Worm (Caenorhabditis elegans) whole organism, L1 larva: Measurements from ENCODE around the gene dars-2.

ENCODE experiments used
- F16B12.6 ChIP-seq: fragments of 150-350 bp; optimal IDR thresholded peaks from 2 replicates; lab custom pipeline; 2014; ENCODE audit warnings: missing biosample characterization, missing genetic modification characterization
- Y116A8C.19 ChIP-seq: sonication (generic microtip); optimal IDR thresholded peaks from 2 replicates; lab custom pipeline; 2016; ENCODE audit warnings: missing compliant biosample characterization, missing genetic modification characterization, borderline replicate concordance
- aly-2 ChIP-seq: fragments of 150-350 bp; optimal IDR thresholded peaks from 2 replicates; lab custom pipeline; 2014; ENCODE audit warnings: missing biosample characterization, missing genetic modification characterization
- ceh-88 ChIP-seq: fragments of 200-800 bp; sonication (Bioruptor generic); IDR thresholded peaks from 2 replicates; pipeline ENCODE4 v1.3.6; 2022; ENCODE audit warnings: missing genetic modification characterization, missing compliant biosample characterization
- ces-1 ChIP-seq: fragments of 150-350 bp; optimal IDR thresholded peaks from 2 replicates; lab custom pipeline; 2014; ENCODE audit warnings: missing biosample characterization, missing genetic modification reagents, missing genetic modification characterization
- efl-1 ChIP-seq, 4 experiments: fragments of 150-350 bp; optimal IDR thresholded peaks in 3 of 4; peaks in 1 of 4; 1 replicate in 1 of 4; 2 replicates in 3 of 4; lab custom pipeline; 2014; ENCODE audit warnings: missing biosample characterization in 2 of 4, missing genetic modification characterization in 2 of 4, missing genetic modification reagents in 2 of 4
- efl-3 ChIP-seq: fragments of 200-800 bp; sonication (Bioruptor generic); optimal IDR thresholded peaks from 2 replicates; lab custom pipeline; 2018; ENCODE audit warnings: mild to moderate bottlenecking, missing genetic modification characterization, missing compliant biosample characterization
- egl-27 ChIP-seq, 2 experiments: fragments of 150-350 bp in 1 of 2; sonication (generic microtip); optimal IDR thresholded peaks; 3 replicates each; lab custom pipeline; 2017 to 2018; ENCODE audit warnings: missing biosample characterization in 2 of 2, missing genetic modification characterization in 2 of 2, missing genetic modification reagents in 2 of 2
- ets-5 ChIP-seq: fragments of 200-800 bp; sonication (Bioruptor generic); IDR thresholded peaks from 2 replicates; pipeline ENCODE4 v1.3.6; 2022; ENCODE audit warnings: missing genetic modification characterization, missing compliant biosample characterization
- fkh-10 ChIP-seq: sonication (generic microtip); optimal IDR thresholded peaks from 2 replicates; lab custom pipeline; 2017; ENCODE audit warnings: missing biosample characterization, missing genetic modification reagents, missing genetic modification characterization
- fkh-4 ChIP-seq: sonication (generic microtip); optimal IDR thresholded peaks from 2 replicates; lab custom pipeline; 2016; ENCODE audit warnings: missing compliant biosample characterization, missing genetic modification characterization, borderline replicate concordance
- fos-1 ChIP-seq: fragments of 150-350 bp; optimal IDR thresholded peaks from 2 replicates; lab custom pipeline; 2014; ENCODE audit warnings: missing biosample characterization, missing genetic modification characterization
- grh-1 ChIP-seq: fragments of 200-800 bp; sonication (Bioruptor generic); IDR thresholded peaks from 2 replicates; pipeline ENCODE4 v1.3.6; 2022; ENCODE audit warnings: missing genetic modification reagents, missing genetic modification characterization, missing compliant biosample characterization
- irx-1 ChIP-seq: sonication (generic microtip); optimal IDR thresholded peaks from 2 replicates; lab custom pipeline; 2016; ENCODE audit warnings: missing genetic modification characterization, missing compliant biosample characterization
- isw-1 ChIP-seq: fragments of 200-800 bp; sonication (Bioruptor generic); IDR thresholded peaks from 2 replicates; pipeline ENCODE4 v1.3.6; 2022; ENCODE audit warnings: missing genetic modification characterization, missing compliant biosample characterization
- jun-1 ChIP-seq: fragments of 150-350 bp; optimal IDR thresholded peaks from 2 replicates; lab custom pipeline; 2014; ENCODE audit warnings: missing biosample characterization, missing genetic modification reagents, missing genetic modification characterization
- lin-13 ChIP-seq: fragments of 150-350 bp; optimal IDR thresholded peaks from 2 replicates; lab custom pipeline; 2014; ENCODE audit warnings: missing biosample characterization, missing genetic modification reagents, missing genetic modification characterization
- lin-14 ChIP-seq: fragments of 200-800 bp; sonication (Bioruptor generic); optimal IDR thresholded peaks from 2 replicates; lab custom pipeline; 2018; ENCODE audit warnings: mild to moderate bottlenecking, missing genetic modification characterization, moderate library complexity, missing compliant biosample characterization
- lin-15B ChIP-seq: fragments of 150-350 bp; sonication (generic microtip); optimal IDR thresholded peaks from 3 replicates; lab custom pipeline; 2014; ENCODE audit warnings: missing biosample characterization, missing genetic modification characterization
- lin-39 ChIP-seq: fragments of 150-350 bp; optimal IDR thresholded peaks from 2 replicates; lab custom pipeline; 2014; ENCODE audit warnings: missing biosample characterization, missing genetic modification reagents, missing genetic modification characterization
- lir-3 ChIP-seq: sonication (generic microtip); optimal IDR thresholded peaks from 2 replicates; lab custom pipeline; 2016; ENCODE audit warnings: mild to moderate bottlenecking, missing genetic modification characterization, moderate library complexity, missing compliant biosample characterization; ENCODE audit not compliant: poor library complexity
- mab-9 ChIP-seq: fragments of 200-800 bp; sonication (Bioruptor generic); IDR thresholded peaks from 2 replicates; pipeline ENCODE4 v1.3.6; 2022; ENCODE audit warnings: missing genetic modification reagents, missing genetic modification characterization, missing compliant biosample characterization
- mdl-1 ChIP-seq, 2 experiments: fragments of 150-350 bp; optimal IDR thresholded peaks; 2 replicates each; lab custom pipeline; 2014 to 2017; ENCODE audit warnings: missing biosample characterization in 2 of 2, missing genetic modification characterization in 2 of 2, inconsistent platforms in 1 of 2
- mef-2 ChIP-seq: fragments of 150-350 bp; optimal IDR thresholded peaks from 2 replicates; lab custom pipeline; 2014; ENCODE audit warnings: missing biosample characterization, missing genetic modification characterization
- mep-1 ChIP-seq: fragments of 150-350 bp; optimal IDR thresholded peaks from 2 replicates; lab custom pipeline; 2014; ENCODE audit warnings: missing biosample characterization, missing genetic modification characterization
- nhr-11 ChIP-seq: fragments of 150-350 bp; optimal IDR thresholded peaks from 2 replicates; lab custom pipeline; 2014; ENCODE audit warnings: missing biosample characterization, missing genetic modification characterization
- nhr-20 ChIP-seq: sonication (generic microtip); optimal IDR thresholded peaks from 2 replicates; lab custom pipeline; 2016; ENCODE audit warnings: mild to moderate bottlenecking, missing genetic modification characterization, missing compliant biosample characterization
- nhr-237 ChIP-seq: fragments of 150-350 bp; optimal IDR thresholded peaks from 2 replicates; lab custom pipeline; 2014; ENCODE audit warnings: missing biosample characterization, missing genetic modification characterization
- nhr-47 ChIP-seq: sonication (generic microtip); optimal IDR thresholded peaks from 2 replicates; lab custom pipeline; 2016; ENCODE audit warnings: mild to moderate bottlenecking, missing genetic modification characterization, moderate library complexity, missing compliant biosample characterization
- nhr-71 ChIP-seq: sonication (generic microtip); optimal IDR thresholded peaks from 2 replicates; lab custom pipeline; 2016; ENCODE audit warnings: mild to moderate bottlenecking, missing genetic modification characterization, moderate library complexity, missing compliant biosample characterization
- nhr-76 ChIP-seq: sonication (generic microtip); optimal IDR thresholded peaks from 2 replicates; lab custom pipeline; 2017; ENCODE audit warnings: missing biosample characterization, missing genetic modification characterization
- nhr-77 ChIP-seq: fragments of 150-350 bp; optimal IDR thresholded peaks from 2 replicates; lab custom pipeline; 2014; ENCODE audit warnings: missing biosample characterization, missing genetic modification characterization
- nhr-84 ChIP-seq: sonication (generic microtip); optimal IDR thresholded peaks from 2 replicates; lab custom pipeline; 2017; ENCODE audit warnings: missing biosample characterization, missing genetic modification characterization
- nhr-85 ChIP-seq: sonication (generic microtip); peaks from one replicate; lab custom pipeline; 2016; ENCODE audit warnings: missing genetic modification characterization, inconsistent platforms, missing compliant biosample characterization
- nhr-90 ChIP-seq: sonication (generic microtip); optimal IDR thresholded peaks from 2 replicates; lab custom pipeline; 2016; ENCODE audit warnings: mild to moderate bottlenecking, missing genetic modification characterization, missing compliant biosample characterization; ENCODE audit not compliant: poor library complexity
- pag-3 ChIP-seq: sonication (generic microtip); optimal IDR thresholded peaks from 2 replicates; lab custom pipeline; 2017; ENCODE audit warnings: missing genetic modification characterization, mild to moderate bottlenecking, missing compliant biosample characterization, antibody characterized with exemption, borderline replicate concordance; ENCODE audit not compliant: insufficient read depth
- snu-23 ChIP-seq: sonication (generic microtip); optimal IDR thresholded peaks from 2 replicates; lab custom pipeline; 2016; ENCODE audit warnings: missing genetic modification characterization, missing compliant biosample characterization
- swsn-7 ChIP-seq: sonication (generic microtip); optimal IDR thresholded peaks from 2 replicates; lab custom pipeline; 2016; ENCODE audit warnings: missing genetic modification characterization, missing compliant biosample characterization
- tbx-2 ChIP-seq: sonication (generic microtip); optimal IDR thresholded peaks from 2 replicates; lab custom pipeline; 2016; ENCODE audit warnings: missing genetic modification characterization, missing compliant biosample characterization
- tlp-1 ChIP-seq: fragments of 150-350 bp; optimal IDR thresholded peaks from 2 replicates; lab custom pipeline; 2014; ENCODE audit warnings: missing biosample characterization, missing genetic modification characterization
- unc-30 ChIP-seq: sonication (generic microtip); optimal IDR thresholded peaks from 2 replicates; lab custom pipeline; 2017; ENCODE audit warnings: missing biosample characterization, missing genetic modification characterization
- unc-62 ChIP-seq: fragments of 150-350 bp; optimal IDR thresholded peaks from 2 replicates; lab custom pipeline; 2014; ENCODE audit warnings: missing biosample characterization, missing genetic modification reagents, missing genetic modification characterization
- vab-15 ChIP-seq: sonication (generic microtip); optimal IDR thresholded peaks from 2 replicates; lab custom pipeline; 2017; ENCODE audit warnings: missing genotype, mild to moderate bottlenecking, missing genetic modification characterization, missing compliant biosample characterization
- xbp-1 ChIP-seq: sonication (generic microtip); optimal IDR thresholded peaks from 2 replicates; lab custom pipeline; 2016; ENCODE audit warnings: missing genetic modification characterization, missing compliant biosample characterization
- zag-1 ChIP-seq: fragments of 150-350 bp; optimal IDR thresholded peaks from 2 replicates; lab custom pipeline; 2014; ENCODE audit warnings: missing biosample characterization, missing genetic modification characterization
- ztf-11 ChIP-seq, 2 experiments: sonication (generic microtip); optimal IDR thresholded peaks; 2 replicates each; lab custom pipeline; 2016 to 2017; ENCODE audit warnings: missing genetic modification characterization in 2 of 2, missing biosample characterization in 1 of 2, missing compliant biosample characterization in 1 of 2

dars-2 gene

ce11 chrV:12091759-12092158 lies 43.2 kb downstream of the dars-2 start, which contains the start of gene nhr-206 (continued):
- TF ChIP-seq lir-3 (tag; lab: Kevin White, UChicago) = peak; percentile 17
- no peak for TF ChIP-seq jun-1 (tag; lab: Kevin White, UChicago)
- no peak for TF ChIP-seq lin-39 (tag; lab: Kevin White, UChicago)
- no peak for TF ChIP-seq nhr-76 (tag; lab: Kevin White, UChicago)
- TF ChIP-seq lin-14 = peak; percentile 77
- no peak for TF ChIP-seq tlp-1 (tag; lab: Kevin White, UChicago)
- TF ChIP-seq lin-13 = no peak
- no peak for TF ChIP-seq egl-27 (tag; optimal IDR thresholded peaks at IDR 0.05; lab: Kevin White, UChicago)
- no peak for TF ChIP-seq F16B12.6 (tag; lab: Kevin White, UChicago)
- TF ChIP-seq vab-15 = no peak
- TF ChIP-seq mef-2 (tag; lab: Kevin White, UChicago) = no peak
- no peak for TF ChIP-seq nhr-47
- no peak for TF ChIP-seq fkh-4 (tag; lab: Kevin White, UChicago)
- TF ChIP-seq lin-15B (tag; lab: Kevin White, UChicago) = no peak
- no peak for TF ChIP-seq mab-9 (GFP tag; lab: Robert Waterston, UW)
- no peak for TF ChIP-seq ces-1 (GFP tag; lab: Kevin White, UChicago)
- no peak for TF ChIP-seq swsn-7
- no peak for TF ChIP-seq nhr-84 (tag; lab: Kevin White, UChicago)
- TF ChIP-seq tbx-2 (tag; lab: Kevin White, UChicago) = peak; percentile 9
- TF ChIP-seq Y116A8C.19 (tag; lab: Kevin White, UChicago) = no peak
- no peak for TF ChIP-seq ztf-11 (tag; optimal IDR thresholded peaks at IDR 0.05; lab: Kevin White, UChicago)
- no peak for TF ChIP-seq xbp-1 (tag; lab: Kevin White, UChicago)
- TF ChIP-seq zag-1 = no peak
- TF ChIP-seq irx-1 (tag; lab: Kevin White, UChicago) = no peak
- peak; percentile 52 for TF ChIP-seq snu-23 (GFP tag; lab: Kevin White, UChicago)
- TF ChIP-seq mdl-1 (tag; optimal IDR thresholded peaks at IDR 0.05; lab: Kevin White, UChicago) = peak in 1 of 2 experiments; percentile 40
- no peak for TF ChIP-seq nhr-237 (tag; lab: Kevin White, UChicago)
- TF ChIP-seq nhr-20 (tag; lab: Kevin White, UChicago) = peak; percentile 70
- TF ChIP-seq aly-2 (tag; lab: Kevin White, UChicago) = no peak
- TF ChIP-seq pag-3 (tag; lab: Kevin White, UChicago) = no peak
- TF ChIP-seq isw-1 (GFP tag; lab: Robert Waterston, UW) = no peak
- no peak for TF ChIP-seq ceh-88 (GFP tag; lab: Robert Waterston, UW)
- peak; percentile 11 for TF ChIP-seq nhr-90 (tag; lab: Kevin White, UChicago)
- no peak for TF ChIP-seq efl-3 (GFP tag; lab: Kevin White, UChicago)
- TF ChIP-seq fkh-10 (GFP tag; lab: Kevin White, UChicago) = no peak
- no peak for TF ChIP-seq efl-1 (optimal IDR thresholded peaks at IDR 0.05; lab: Kevin White, UChicago)
- no peak for TF ChIP-seq efl-1 (GFP tag; optimal IDR thresholded peaks at IDR 0.05 in 1 of 2; lab: Kevin White, UChicago)
- no peak for TF ChIP-seq nhr-11 (tag; lab: Kevin White, UChicago)
- TF ChIP-seq mep-1 (tag; lab: Kevin White, UChicago) = peak; percentile 18
- TF ChIP-seq unc-30 (tag; lab: Kevin White, UChicago) = no peak
- TF ChIP-seq unc-62 (GFP tag; lab: Kevin White, UChicago) = no peak
- TF ChIP-seq ets-5 (GFP tag; lab: Robert Waterston, UW) = no peak
- TF ChIP-seq nhr-85 (tag; lab: Kevin White, UChicago) = peak; percentile 77
- no peak for TF ChIP-seq nhr-77 (tag; lab: Kevin White, UChicago)
- no peak for TF ChIP-seq fos-1
- no peak for TF ChIP-seq grh-1 (GFP tag; lab: Robert Waterston, UW)
- peak; percentile 47 for TF ChIP-seq nhr-71
